Fruit fly (Drosophila melanogaster) whole organism, embryonic: ENCODE data around the gene CG17239.
A peak's percentile ranks its signal among the peaks of the same experiment; 100 is the strongest.

ENCODE experiments used
- Ada2b ChIP-seq: fragments of 200-800 bp; sonication (Bioruptor generic); IDR thresholded peaks from 2 replicates; pipeline ENCODE4 v1.3.6; 2022; ENCODE audit warnings: missing biosample characterization, missing genetic modification characterization
- Antp ChIP-seq: fragments of 200-800 bp; sonication (Bioruptor generic); optimal IDR thresholded peaks from 3 replicates; lab custom pipeline; 2016; ENCODE audit warnings: missing biosample characterization, missing genetic modification characterization
- Awh ChIP-seq: fragments of 200-800 bp; sonication (Bioruptor generic); IDR thresholded peaks from 2 replicates; pipeline ENCODE4, ENCODE4 v1.3.6; 2022; ENCODE audit warnings: missing biosample characterization, missing genetic modification characterization
- CG11085 ChIP-seq: fragments of 200-800 bp; sonication (Bioruptor generic); IDR thresholded peaks from 2 replicates; pipeline ENCODE4 v1.3.6; 2022; ENCODE audit warnings: missing biosample characterization, missing genetic modification characterization
- CG11398 ChIP-seq: fragments of 200-800 bp; sonication (Bioruptor generic); optimal IDR thresholded peaks from 2 replicates; lab custom pipeline; 2016; ENCODE audit warnings: missing biosample characterization, missing genetic modification characterization
- CG11723 ChIP-seq: fragments of 200-800 bp; sonication (Bioruptor generic); optimal IDR thresholded peaks from 2 replicates; lab custom pipeline; 2017; ENCODE audit warnings: missing biosample characterization, mild to moderate bottlenecking, missing genetic modification characterization
- CG14014 ChIP-seq: fragments of 200-800 bp; sonication (Bioruptor generic); IDR thresholded peaks from 2 replicates; pipeline ENCODE4 v1.3.6; 2022; ENCODE audit warnings: missing biosample characterization, missing genetic modification characterization
- CG15514 ChIP-seq: fragments of 200-800 bp; sonication (Bioruptor generic); optimal IDR thresholded peaks from 3 replicates; lab custom pipeline; 2017; ENCODE audit warnings: missing biosample characterization, missing genetic modification characterization, mild to moderate bottlenecking, moderate library complexity, missing genetic modification reagents
- CG17328 ChIP-seq: fragments of 200-800 bp; sonication (Bioruptor generic); IDR thresholded peaks from 2 replicates; pipeline ENCODE4 v1.3.6; 2022; ENCODE audit warnings: missing biosample characterization, missing genetic modification characterization
- CG31365 ChIP-seq: fragments of 200-800 bp; sonication (Bioruptor generic); optimal IDR thresholded peaks from 2 replicates; lab custom pipeline; 2018; ENCODE audit warnings: missing biosample characterization, mild to moderate bottlenecking, missing genetic modification characterization
- CG34422 ChIP-seq: fragments of 200-800 bp; sonication (Bioruptor generic); IDR thresholded peaks from 3 replicates; pipeline ENCODE4 v1.3.6; 2022; ENCODE audit warnings: missing biosample characterization, missing genetic modification characterization
- CG3847 ChIP-seq: fragments of 200-800 bp; sonication (Bioruptor generic); IDR thresholded peaks from 2 replicates; pipeline ENCODE4 v1.3.6; 2022; ENCODE audit warnings: missing biosample characterization, missing genetic modification characterization
- CG7372 ChIP-seq: fragments of 200-800 bp; sonication (Bioruptor generic); IDR thresholded peaks from 2 replicates; pipeline ENCODE4 v1.3.6; 2022; ENCODE audit warnings: missing biosample characterization, missing genetic modification characterization
- CG7786 ChIP-seq: fragments of 200-800 bp; sonication (Bioruptor generic); optimal IDR thresholded peaks from 2 replicates; lab custom pipeline; 2016; ENCODE audit warnings: missing biosample characterization, missing genetic modification characterization
- CG7987 ChIP-seq: fragments of 200-800 bp; sonication (Bioruptor generic); optimal IDR thresholded peaks from 2 replicates; lab custom pipeline; 2018; ENCODE audit warnings: missing biosample characterization, mild to moderate bottlenecking, missing genetic modification characterization, moderate library complexity
- CG8281 ChIP-seq: fragments of 200-800 bp; sonication (Bioruptor generic); optimal IDR thresholded peaks from 2 replicates; lab custom pipeline; 2018; ENCODE audit warnings: missing biosample characterization, mild to moderate bottlenecking, missing genetic modification characterization, moderate library complexity
- CG8765 ChIP-seq: fragments of 200-800 bp; sonication (Bioruptor generic); IDR thresholded peaks from 2 replicates; pipeline ENCODE4 v1.3.6; 2022; ENCODE audit warnings: missing biosample characterization, missing genetic modification characterization
- CG8924 ChIP-seq: fragments of 200-800 bp; optimal IDR thresholded peaks from 3 replicates; lab custom pipeline; 2019; ENCODE audit warnings: missing biosample characterization, mild to moderate bottlenecking, missing genetic modification characterization, moderate library complexity
- CG9727 ChIP-seq: fragments of 200-800 bp; sonication (Bioruptor generic); optimal IDR thresholded peaks from 3 replicates; lab custom pipeline; 2017; ENCODE audit warnings: missing biosample characterization, mild to moderate bottlenecking, missing genetic modification characterization
- CTCF ChIP-seq: fragments of 200-800 bp; sonication (Bioruptor generic); optimal IDR thresholded peaks from 2 replicates; lab custom pipeline; 2017; ENCODE audit warnings: missing biosample characterization, mild to moderate bottlenecking, missing genetic modification characterization, moderate library complexity
- Camta ChIP-seq: fragments of 200-800 bp; sonication (Bioruptor generic); optimal IDR thresholded peaks from 2 replicates; lab custom pipeline; 2016; ENCODE audit warnings: missing biosample characterization, missing genetic modification characterization
- Ets97D ChIP-seq: fragments of 200-800 bp; sonication (Bioruptor generic); optimal IDR thresholded peaks from 3 replicates; lab custom pipeline; 2016; ENCODE audit warnings: missing biosample characterization, missing genetic modification characterization
- HLH54F ChIP-seq: fragments of 200-800 bp; sonication (Bioruptor generic); optimal IDR thresholded peaks from 3 replicates; lab custom pipeline; 2016; ENCODE audit warnings: missing biosample characterization, missing genetic modification characterization
- HmgD ChIP-seq: fragments of 200-800 bp; sonication (Bioruptor generic); optimal IDR thresholded peaks from 3 replicates; lab custom pipeline; 2016; ENCODE audit warnings: missing biosample characterization, missing genetic modification characterization
- Kr ChIP-seq: fragments of 200-800 bp; sonication (Bioruptor generic); optimal IDR thresholded peaks from 2 replicates; lab custom pipeline; 2017; ENCODE audit warnings: missing biosample characterization, mild to moderate bottlenecking, missing genetic modification characterization
- Mad ChIP-seq: fragments of 200-800 bp; sonication (Bioruptor generic); optimal IDR thresholded peaks from 2 replicates; lab custom pipeline; 2016; ENCODE audit warnings: missing biosample characterization, missing genetic modification characterization
- Mes4 ChIP-seq: fragments of 200-800 bp; sonication (Bioruptor generic); optimal IDR thresholded peaks from 2 replicates; lab custom pipeline; 2016; ENCODE audit warnings: missing biosample characterization, missing genetic modification characterization
- Oli ChIP-seq: fragments of 200-800 bp; sonication (Bioruptor generic); optimal IDR thresholded peaks from 2 replicates; lab custom pipeline; 2018; ENCODE audit warnings: missing biosample characterization, mild to moderate bottlenecking, missing genetic modification characterization, moderate library complexity
- caup ChIP-seq: fragments of 200-800 bp; sonication (Bioruptor generic); optimal IDR thresholded peaks from 3 replicates; lab custom pipeline; 2017; ENCODE audit warnings: missing biosample characterization, mild to moderate bottlenecking, missing genetic modification characterization, moderate library complexity; ENCODE audit not compliant: severe bottlenecking
- chinmo ChIP-seq: fragments of 200-800 bp; sonication (Bioruptor generic); IDR thresholded peaks from 4 replicates; pipeline ENCODE4 v1.3.6; 2022; ENCODE audit warnings: missing biosample characterization, missing genetic modification characterization; ENCODE audit not compliant: partially characterized antibody
- crp ChIP-seq, 2 experiments: fragments of 200-800 bp; sonication (Bioruptor generic); optimal IDR thresholded peaks; 2 replicates in 1 of 2; 3 replicates in 1 of 2; lab custom pipeline; 2017; ENCODE audit warnings: missing biosample characterization in 2 of 2, missing genetic modification characterization in 2 of 2, mild to moderate bottlenecking in 1 of 2, moderate library complexity in 1 of 2
- disco-r ChIP-seq: fragments of 200-800 bp; sonication (Bioruptor generic); optimal IDR thresholded peaks from 2 replicates; lab custom pipeline; 2016; ENCODE audit warnings: missing biosample characterization, missing genetic modification characterization
- dm ChIP-seq: fragments of 200-800 bp; sonication (Bioruptor generic); optimal IDR thresholded peaks from 3 replicates; lab custom pipeline; 2016; ENCODE audit warnings: missing biosample characterization, missing genetic modification characterization
- ems ChIP-seq: fragments of 200-800 bp; sonication (Bioruptor generic); optimal IDR thresholded peaks from 3 replicates; lab custom pipeline; 2016; ENCODE audit warnings: missing biosample characterization, missing genetic modification characterization
- gcm ChIP-seq: fragments of 200-800 bp; sonication (Bioruptor generic); optimal IDR thresholded peaks from 2 replicates; lab custom pipeline; 2019; ENCODE audit warnings: missing biosample characterization, mild to moderate bottlenecking, missing genetic modification characterization, moderate library complexity
- gem ChIP-seq: fragments of 200-800 bp; sonication (Bioruptor generic); optimal IDR thresholded peaks from 2 replicates; lab custom pipeline; 2019; ENCODE audit warnings: missing biosample characterization, mild to moderate bottlenecking, missing genetic modification characterization, moderate library complexity
- kni ChIP-seq: fragments of 200-800 bp; sonication (Bioruptor generic); optimal IDR thresholded peaks from 3 replicates; lab custom pipeline; 2017; ENCODE audit warnings: mild to moderate bottlenecking, missing biosample characterization, missing genetic modification reagents, missing genetic modification characterization
- maf-S ChIP-seq: fragments of 200-800 bp; sonication (Bioruptor generic); optimal IDR thresholded peaks from 2 replicates; lab custom pipeline; 2016; ENCODE audit warnings: missing biosample characterization, missing genetic modification characterization
- nerfin-1 ChIP-seq: fragments of 200-800 bp; sonication (Bioruptor generic); optimal IDR thresholded peaks from 3 replicates; lab custom pipeline; 2019; ENCODE audit warnings: missing biosample characterization, mild to moderate bottlenecking, missing genetic modification characterization, moderate library complexity
- nerfin-2 ChIP-seq: fragments of 200-800 bp; sonication (Bioruptor generic); IDR thresholded peaks from 2 replicates; pipeline ENCODE4 v1.3.6; 2022; ENCODE audit warnings: missing biosample characterization, missing genetic modification characterization; ENCODE audit not compliant: partially characterized antibody
- pfk ChIP-seq: fragments of 200-800 bp; sonication (Bioruptor generic); optimal IDR thresholded peaks from 2 replicates; lab custom pipeline; 2018; ENCODE audit warnings: missing biosample characterization, mild to moderate bottlenecking, missing genetic modification characterization, moderate library complexity
- psq ChIP-seq: fragments of 200-800 bp; sonication (Bioruptor generic); optimal IDR thresholded peaks from 2 replicates; lab custom pipeline; 2017; ENCODE audit warnings: missing biosample characterization, missing genetic modification characterization
- row ChIP-seq: fragments of 200-800 bp; sonication (Bioruptor generic); IDR thresholded peaks from 3 replicates; pipeline ENCODE4 v1.3.6; 2022; ENCODE audit warnings: missing biosample characterization, missing genetic modification characterization
- salm ChIP-seq: fragments of 200-800 bp; sonication (Bioruptor generic); optimal IDR thresholded peaks from 2 replicates; lab custom pipeline; 2018; ENCODE audit warnings: missing biosample characterization, mild to moderate bottlenecking, missing genetic modification characterization
- sens-2 ChIP-seq: fragments of 200-800 bp; sonication (Bioruptor generic); IDR thresholded peaks from 2 replicates; pipeline ENCODE4 v1.3.6; 2022; ENCODE audit warnings: missing biosample characterization, missing genetic modification characterization
- sima ChIP-seq: fragments of 200-800 bp; sonication (Bioruptor generic); optimal IDR thresholded peaks from 2 replicates; lab custom pipeline; 2016; ENCODE audit warnings: missing biosample characterization, missing genetic modification characterization
- ssp ChIP-seq: fragments of 200-800 bp; sonication (Bioruptor generic); IDR thresholded peaks from 2 replicates; pipeline ENCODE4 v1.3.6; 2022; ENCODE audit warnings: missing biosample characterization, missing genetic modification characterization
- tll ChIP-seq, 2 experiments: fragments of 200-800 bp in 1 of 2; fragments of >200 bp in 1 of 2; sonication (Bioruptor generic) in 1 of 2; optimal IDR thresholded peaks; 2 replicates each; lab custom pipeline; 2017 to 2019; ENCODE audit warnings: missing biosample characterization in 2 of 2, missing genetic modification characterization in 2 of 2, mild to moderate bottlenecking in 1 of 2, moderate library complexity in 1 of 2
- toy ChIP-seq: fragments of 200-800 bp; sonication (Bioruptor generic); IDR thresholded peaks from 2 replicates; pipeline ENCODE4 v1.3.6; 2022; ENCODE audit warnings: missing biosample characterization, missing genetic modification characterization

The CG17239 gene

dm6 chr2L:2226259-2227121, 25.7 kb downstream of the CG17239 start, which contains the start of the genes CG15387 and sau (continued):
- peak; percentile 90 for TF ChIP-seq Camta (GFP tag; lab: Kevin White, UChicago)
- peak; percentile 87 for TF ChIP-seq ems
- peak; percentile 85 for TF ChIP-seq CG8924
- no peak for TF ChIP-seq tll (GFP tag; optimal IDR thresholded peaks at IDR 0.05; lab: Kevin White, UChicago)
- peak; percentile 84 for TF ChIP-seq disco-r (GFP tag; lab: Kevin White, UChicago)
- peak; percentile 85 for TF ChIP-seq Mes4 (GFP tag; lab: Kevin White, UChicago)
- peak; percentile 63 for TF ChIP-seq CG7987 (GFP tag; lab: Kevin White, UChicago)
- peak; percentile 91 for TF ChIP-seq CG9727 (GFP tag; lab: Kevin White, UChicago)
- peak; percentile 89 for TF ChIP-seq maf-S (GFP tag; lab: Kevin White, UChicago)
- TF ChIP-seq CG11085 (GFP tag; lab: Robert Waterston, UW), result peak; percentile 76
- peak; percentile 82 for TF ChIP-seq dm (GFP tag; lab: Kevin White, UChicago)
- peak; percentile 83 for TF ChIP-seq nerfin-1 (tag; lab: Kevin White, UChicago)
- TF ChIP-seq gcm, result peak; percentile 68
- peak; percentile 86 for TF ChIP-seq CG15514
- TF ChIP-seq row, result peak; percentile 94
- TF ChIP-seq CG17328 (GFP tag; lab: Robert Waterston, UW), result peak; percentile 76
- peak; percentile 93 for TF ChIP-seq HLH54F (GFP tag; lab: Kevin White, UChicago)
- TF ChIP-seq caup, result peak; percentile 88
- peak; percentile 91 for TF ChIP-seq CG7786 (GFP tag; lab: Kevin White, UChicago)
- peak; percentile 83 for TF ChIP-seq CG34422 (GFP tag; lab: Robert Waterston, UW)
- peak; percentile 66 for TF ChIP-seq Ada2b (GFP tag; lab: Robert Waterston, UW)
- peak; percentile 83 for TF ChIP-seq CG7372 (GFP tag; lab: Robert Waterston, UW)
- no peak for TF ChIP-seq sens-2 (GFP tag; lab: Robert Waterston, UW)
- peak; percentile 74 for TF ChIP-seq ssp (GFP tag; lab: Robert Waterston, UW)
- TF ChIP-seq nerfin-2 (GFP tag; lab: Robert Waterston, UW), result peak; percentile 85
- TF ChIP-seq sima (GFP tag; lab: Kevin White, UChicago), result peak; percentile 56
- no peak for TF ChIP-seq Kr (GFP tag; lab: Kevin White, UChicago)
- TF ChIP-seq CG8281 (tag; lab: Kevin White, UChicago), result peak; percentile 50
- TF ChIP-seq HmgD (GFP tag; lab: Kevin White, UChicago), result peak; percentile 59
- TF ChIP-seq CG11398 (GFP tag; lab: Kevin White, UChicago), result peak; percentile 51
- TF ChIP-seq CG11723 (GFP tag; lab: Kevin White, UChicago), result peak; percentile 73
- TF ChIP-seq Awh (GFP tag; lab: Robert Waterston, UW), result peak; percentile 65
- peak in 1 of 2 experiments; percentile 59 for TF ChIP-seq crp (GFP tag; optimal IDR thresholded peaks at IDR 0.05; lab: Kevin White, UChicago)
- TF ChIP-seq CG3847 (GFP tag; lab: Robert Waterston, UW), result peak; percentile 89
- peak; percentile 90 for TF ChIP-seq Antp (GFP tag; lab: Kevin White, UChicago)
- peak; percentile 23 for TF ChIP-seq CTCF (GFP tag; lab: Kevin White, UChicago)
- TF ChIP-seq CG31365 (tag; lab: Kevin White, UChicago), result no peak
- TF ChIP-seq kni (GFP tag; lab: Kevin White, UChicago), result peak; percentile 61
- TF ChIP-seq Ets97D (GFP tag; lab: Kevin White, UChicago), result peak; percentile 92
- TF ChIP-seq toy, result peak; percentile 65; the same call in 1 of the 2 replicates
- peak; percentile 87 for TF ChIP-seq chinmo (GFP tag; lab: Robert Waterston, UW)
- peak; percentile 58 for TF ChIP-seq salm (tag; lab: Kevin White, UChicago)
- TF ChIP-seq CG8765 (GFP tag; lab: Robert Waterston, UW), result peak; percentile 67
- TF ChIP-seq psq (GFP tag; lab: Kevin White, UChicago), result peak; percentile 71
- peak; percentile 82 for TF ChIP-seq CG14014
- peak; percentile 78 for TF ChIP-seq Oli (tag; lab: Kevin White, UChicago)
- TF ChIP-seq Mad (GFP tag; lab: Kevin White, UChicago), result peak; percentile 88
- peak; percentile 32 for TF ChIP-seq pfk (GFP tag; lab: Kevin White, UChicago)
- TF ChIP-seq gem, result peak; percentile 91
